Worm (Caenorhabditis elegans) whole organism, L1 larva: ENCODE measurements around the gene C45G9.4.
"Not testable (repeated sequence)": the region's sequence is repeated elsewhere in the genome, so short reads cannot be mapped to it uniquely, and the experiment has no call there.

ENCODE experiments used
- C04F5.9 ChIP-seq: sonication (generic microtip); optimal IDR thresholded peaks from 2 replicates; lab custom pipeline; 2016; ENCODE audit warnings: missing genetic modification characterization, missing compliant biosample characterization
- C16A3.4 ChIP-seq: fragments of 150-350 bp; optimal IDR thresholded peaks from 2 replicates; lab custom pipeline; 2014; ENCODE audit warnings: missing biosample characterization, missing genetic modification characterization
- C34B4.2 ChIP-seq: sonication (generic microtip); optimal IDR thresholded peaks from 2 replicates; lab custom pipeline; 2017; ENCODE audit warnings: mild to moderate bottlenecking, missing genetic modification characterization, missing compliant biosample characterization
- F16B12.6 ChIP-seq: fragments of 150-350 bp; optimal IDR thresholded peaks from 2 replicates; lab custom pipeline; 2014; ENCODE audit warnings: missing biosample characterization, missing genetic modification characterization
- Y116A8C.19 ChIP-seq: sonication (generic microtip); optimal IDR thresholded peaks from 2 replicates; lab custom pipeline; 2016; ENCODE audit warnings: missing compliant biosample characterization, missing genetic modification characterization, borderline replicate concordance
- aha-1 ChIP-seq: fragments of 150-350 bp; optimal IDR thresholded peaks from 2 replicates; lab custom pipeline; 2014; ENCODE audit warnings: missing biosample characterization, missing genetic modification characterization
- alr-1 ChIP-seq: fragments of 200-800 bp; sonication (Bioruptor generic); optimal IDR thresholded peaks from 2 replicates; lab custom pipeline; 2018; ENCODE audit warnings: borderline replicate concordance, mild to moderate bottlenecking, missing genetic modification characterization, missing compliant biosample characterization
- aly-2 ChIP-seq: fragments of 150-350 bp; optimal IDR thresholded peaks from 2 replicates; lab custom pipeline; 2014; ENCODE audit warnings: missing biosample characterization, missing genetic modification characterization
- blmp-1 ChIP-seq: fragments of 150-350 bp; optimal IDR thresholded peaks from 2 replicates; lab custom pipeline; 2014; ENCODE audit warnings: missing biosample characterization, missing genetic modification characterization
- ceh-88 ChIP-seq: fragments of 200-800 bp; sonication (Bioruptor generic); IDR thresholded peaks from 2 replicates; pipeline ENCODE4 v1.3.6; 2022; ENCODE audit warnings: missing genetic modification characterization, missing compliant biosample characterization
- ceh-90 ChIP-seq: sonication (generic microtip); optimal IDR thresholded peaks from 2 replicates; lab custom pipeline; 2016; ENCODE audit warnings: missing genetic modification characterization, missing compliant biosample characterization
- dsc-1 ChIP-seq: sonication (generic microtip); optimal IDR thresholded peaks from 2 replicates; lab custom pipeline; 2016; ENCODE audit warnings: mild to moderate bottlenecking, missing genetic modification characterization, missing compliant biosample characterization
- efl-1 ChIP-seq, 4 experiments: fragments of 150-350 bp; optimal IDR thresholded peaks in 3 of 4; peaks in 1 of 4; 1 replicate in 1 of 4; 2 replicates in 3 of 4; lab custom pipeline; 2014; ENCODE audit warnings: missing biosample characterization in 2 of 4, missing genetic modification characterization in 2 of 4, missing genetic modification reagents in 2 of 4
- efl-3 ChIP-seq: fragments of 200-800 bp; sonication (Bioruptor generic); optimal IDR thresholded peaks from 2 replicates; lab custom pipeline; 2018; ENCODE audit warnings: mild to moderate bottlenecking, missing genetic modification characterization, missing compliant biosample characterization
- egl-13 ChIP-seq: sonication (generic microtip); optimal IDR thresholded peaks from 2 replicates; lab custom pipeline; 2016; ENCODE audit warnings: missing genotype, missing genetic modification reagents, missing genetic modification characterization, missing compliant biosample characterization
- elt-3 ChIP-seq, 6 experiments: fragments of 150-350 bp in 1 of 6; sonication (generic microtip); optimal IDR thresholded peaks; 2 replicates each; lab custom pipeline; 2017 to 2018; ENCODE audit warnings: missing biosample characterization in 6 of 6, missing genetic modification characterization in 6 of 6, inconsistent platforms in 1 of 6
- fkh-10 ChIP-seq: sonication (generic microtip); optimal IDR thresholded peaks from 2 replicates; lab custom pipeline; 2017; ENCODE audit warnings: missing biosample characterization, missing genetic modification reagents, missing genetic modification characterization
- fos-1 ChIP-seq: fragments of 150-350 bp; optimal IDR thresholded peaks from 2 replicates; lab custom pipeline; 2014; ENCODE audit warnings: missing biosample characterization, missing genetic modification characterization
- hlh-4 ChIP-seq: sonication (generic microtip); optimal IDR thresholded peaks from 2 replicates; lab custom pipeline; 2016; ENCODE audit warnings: mild to moderate bottlenecking, missing genetic modification characterization, missing compliant biosample characterization
- hpl-2 ChIP-seq: fragments of 150-350 bp; optimal IDR thresholded peaks from 2 replicates; lab custom pipeline; 2014; ENCODE audit warnings: missing biosample characterization, missing genetic modification reagents, missing genetic modification characterization
- irx-1 ChIP-seq: sonication (generic microtip); optimal IDR thresholded peaks from 2 replicates; lab custom pipeline; 2016; ENCODE audit warnings: missing genetic modification characterization, missing compliant biosample characterization
- jun-1 ChIP-seq: fragments of 150-350 bp; optimal IDR thresholded peaks from 2 replicates; lab custom pipeline; 2014; ENCODE audit warnings: missing biosample characterization, missing genetic modification reagents, missing genetic modification characterization
- lin-13 ChIP-seq: fragments of 150-350 bp; optimal IDR thresholded peaks from 2 replicates; lab custom pipeline; 2014; ENCODE audit warnings: missing biosample characterization, missing genetic modification reagents, missing genetic modification characterization
- lin-35 ChIP-seq, 2 experiments: fragments of 150-350 bp; optimal IDR thresholded peaks; 2 replicates each; lab custom pipeline; 2014; ENCODE audit warnings: missing biosample characterization in 2 of 2, missing genetic modification characterization in 2 of 2, missing genetic modification reagents in 2 of 2
- lir-3 ChIP-seq: sonication (generic microtip); optimal IDR thresholded peaks from 2 replicates; lab custom pipeline; 2016; ENCODE audit warnings: mild to moderate bottlenecking, missing genetic modification characterization, moderate library complexity, missing compliant biosample characterization; ENCODE audit not compliant: poor library complexity
- lsy-2 ChIP-seq, 2 experiments: fragments of 150-350 bp; optimal IDR thresholded peaks; 2 replicates each; lab custom pipeline; 2014; ENCODE audit warnings: missing biosample characterization in 2 of 2, missing genetic modification characterization in 2 of 2
- mab-9 ChIP-seq: fragments of 200-800 bp; sonication (Bioruptor generic); IDR thresholded peaks from 2 replicates; pipeline ENCODE4 v1.3.6; 2022; ENCODE audit warnings: missing genetic modification reagents, missing genetic modification characterization, missing compliant biosample characterization
- mef-2 ChIP-seq: fragments of 150-350 bp; optimal IDR thresholded peaks from 2 replicates; lab custom pipeline; 2014; ENCODE audit warnings: missing biosample characterization, missing genetic modification characterization
- mep-1 ChIP-seq: fragments of 150-350 bp; optimal IDR thresholded peaks from 2 replicates; lab custom pipeline; 2014; ENCODE audit warnings: missing biosample characterization, missing genetic modification characterization
- nhr-12 ChIP-seq: sonication (generic microtip); optimal IDR thresholded peaks from 2 replicates; lab custom pipeline; 2017; ENCODE audit warnings: missing biosample characterization, missing genetic modification characterization
- nhr-20 ChIP-seq: sonication (generic microtip); optimal IDR thresholded peaks from 2 replicates; lab custom pipeline; 2016; ENCODE audit warnings: mild to moderate bottlenecking, missing genetic modification characterization, missing compliant biosample characterization
- nhr-237 ChIP-seq: fragments of 150-350 bp; optimal IDR thresholded peaks from 2 replicates; lab custom pipeline; 2014; ENCODE audit warnings: missing biosample characterization, missing genetic modification characterization
- nhr-71 ChIP-seq: sonication (generic microtip); optimal IDR thresholded peaks from 2 replicates; lab custom pipeline; 2016; ENCODE audit warnings: mild to moderate bottlenecking, missing genetic modification characterization, moderate library complexity, missing compliant biosample characterization
- nhr-76 ChIP-seq: sonication (generic microtip); optimal IDR thresholded peaks from 2 replicates; lab custom pipeline; 2017; ENCODE audit warnings: missing biosample characterization, missing genetic modification characterization
- nhr-77 ChIP-seq: fragments of 150-350 bp; optimal IDR thresholded peaks from 2 replicates; lab custom pipeline; 2014; ENCODE audit warnings: missing biosample characterization, missing genetic modification characterization
- nhr-90 ChIP-seq: sonication (generic microtip); optimal IDR thresholded peaks from 2 replicates; lab custom pipeline; 2016; ENCODE audit warnings: mild to moderate bottlenecking, missing genetic modification characterization, missing compliant biosample characterization; ENCODE audit not compliant: poor library complexity
- pqm-1 ChIP-seq: sonication (generic microtip); optimal IDR thresholded peaks from 3 replicates; lab custom pipeline; 2017; ENCODE audit warnings: missing biosample characterization, missing genetic modification characterization
- rnt-1 ChIP-seq: sonication (generic microtip); optimal IDR thresholded peaks from 2 replicates; lab custom pipeline; 2016; ENCODE audit warnings: mild to moderate bottlenecking, missing genetic modification characterization, moderate library complexity, missing compliant biosample characterization
- skn-1 ChIP-seq: fragments of 150-350 bp; optimal IDR thresholded peaks from 2 replicates; lab custom pipeline; 2014; ENCODE audit warnings: missing biosample characterization, missing genetic modification characterization
- snu-23 ChIP-seq: sonication (generic microtip); optimal IDR thresholded peaks from 2 replicates; lab custom pipeline; 2016; ENCODE audit warnings: missing genetic modification characterization, missing compliant biosample characterization
- sup-37 ChIP-seq: fragments of 200-800 bp; sonication (Bioruptor generic); optimal IDR thresholded peaks from 2 replicates; lab custom pipeline; 2018; ENCODE audit warnings: mild to moderate bottlenecking, missing genetic modification characterization, missing compliant biosample characterization
- tbx-2 ChIP-seq: sonication (generic microtip); optimal IDR thresholded peaks from 2 replicates; lab custom pipeline; 2016; ENCODE audit warnings: missing genetic modification characterization, missing compliant biosample characterization
- tlp-1 ChIP-seq: fragments of 150-350 bp; optimal IDR thresholded peaks from 2 replicates; lab custom pipeline; 2014; ENCODE audit warnings: missing biosample characterization, missing genetic modification characterization
- unc-62 ChIP-seq: fragments of 150-350 bp; optimal IDR thresholded peaks from 2 replicates; lab custom pipeline; 2014; ENCODE audit warnings: missing biosample characterization, missing genetic modification reagents, missing genetic modification characterization
- unc-98 ChIP-seq: fragments of 200-800 bp; sonication (Bioruptor generic); IDR thresholded peaks from 2 replicates; pipeline ENCODE4 v1.3.6; 2022; ENCODE audit warnings: missing genetic modification characterization, missing compliant biosample characterization
- vab-15 ChIP-seq: sonication (generic microtip); optimal IDR thresholded peaks from 2 replicates; lab custom pipeline; 2017; ENCODE audit warnings: missing genotype, mild to moderate bottlenecking, missing genetic modification characterization, missing compliant biosample characterization
- xbp-1 ChIP-seq: sonication (generic microtip); optimal IDR thresholded peaks from 2 replicates; lab custom pipeline; 2016; ENCODE audit warnings: missing genetic modification characterization, missing compliant biosample characterization
- zag-1 ChIP-seq: fragments of 150-350 bp; optimal IDR thresholded peaks from 2 replicates; lab custom pipeline; 2014; ENCODE audit warnings: missing biosample characterization, missing genetic modification characterization
- ztf-11 ChIP-seq, 2 experiments: sonication (generic microtip); optimal IDR thresholded peaks; 2 replicates each; lab custom pipeline; 2016 to 2017; ENCODE audit warnings: missing genetic modification characterization in 2 of 2, missing biosample characterization in 1 of 2, missing compliant biosample characterization in 1 of 2

C45G9.4 gene

DNA sequence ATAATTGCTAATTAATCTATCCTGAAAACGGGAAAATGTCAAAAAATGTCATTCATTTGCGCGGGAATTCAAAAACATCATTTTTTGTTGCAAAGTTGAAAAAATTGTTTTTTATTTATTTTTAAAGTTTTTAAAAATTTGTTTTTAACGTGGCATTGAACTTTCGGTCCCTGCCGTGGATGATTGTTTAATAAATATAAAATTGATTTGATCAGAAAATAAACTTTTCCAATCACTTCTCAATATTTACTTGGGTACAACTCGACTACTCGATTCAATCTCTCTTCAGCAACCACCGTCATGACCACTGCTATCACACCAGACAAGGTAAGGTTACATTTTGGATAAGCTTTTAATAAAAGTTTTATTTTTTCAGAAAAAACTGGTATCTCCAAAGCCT, at the start of gene C45G9.4:
C45G9.4 (plus strand) TSS at position 301 of the 400 bp plus-strand sequence.
- TF ChIP-seq fkh-10 (GFP tag; lab: Kevin White, UChicago); dsc-1 (tag; lab: Kevin White, UChicago); efl-1 (optimal IDR thresholded peaks at IDR 0.05; lab: Kevin White, UChicago); efl-1 (GFP tag; optimal IDR thresholded peaks at IDR 0.05 in 1 of 2; lab: Kevin White, UChicago): not testable (repeated sequence)

DNA sequence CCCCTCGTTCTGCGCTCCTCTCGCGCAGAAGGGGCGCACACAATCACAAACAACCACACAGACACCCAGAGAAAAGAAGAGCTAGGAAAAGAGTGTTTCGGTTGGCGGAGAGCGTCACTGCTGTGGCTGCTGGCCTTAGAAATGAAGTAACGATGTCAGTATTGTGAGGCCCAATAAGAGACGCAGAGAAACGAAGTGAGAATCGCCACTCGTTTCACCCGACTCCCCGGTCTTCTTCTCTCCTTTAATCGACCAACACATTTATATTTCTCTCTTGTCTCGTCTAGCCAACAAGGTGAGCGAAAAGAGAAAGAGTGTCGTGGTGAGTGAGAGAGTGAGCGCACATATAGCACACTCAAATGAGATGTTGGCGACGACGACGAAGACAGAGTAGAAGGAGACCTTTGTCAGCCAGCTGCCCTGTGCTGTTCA, 48.6 kb upstream of the C45G9.4 start:
- peak; percentile 96 for TF ChIP-seq snu-23 (GFP tag; lab: Kevin White, UChicago)
- peak; percentile 71 for TF ChIP-seq lir-3 (tag; lab: Kevin White, UChicago)
- peak; percentile 94 for TF ChIP-seq nhr-71
- no peak for TF ChIP-seq unc-98 (GFP tag; lab: Robert Waterston, UW)
- TF ChIP-seq C16A3.4 (tag; lab: Kevin White, UChicago): peak; percentile 80
- peak; percentile 81 to 82 for TF ChIP-seq efl-1 (optimal IDR thresholded peaks at IDR 0.05; lab: Kevin White, UChicago)
- peak; percentile 54 to 95 for TF ChIP-seq efl-1 (GFP tag; optimal IDR thresholded peaks at IDR 0.05 in 1 of 2; lab: Kevin White, UChicago)
- no peak for TF ChIP-seq hpl-2 (GFP tag; lab: Kevin White, UChicago)
- no peak for TF ChIP-seq nhr-12 (tag; lab: Kevin White, UChicago)
- peak; percentile 22 for TF ChIP-seq vab-15 (tag; lab: Kevin White, UChicago)
- TF ChIP-seq irx-1 (tag; lab: Kevin White, UChicago): peak; percentile 59
- TF ChIP-seq hlh-4: no peak
- no peak for TF ChIP-seq C34B4.2 (tag; lab: Kevin White, UChicago)
- TF ChIP-seq ztf-11 (tag; optimal IDR thresholded peaks at IDR 0.05; lab: Kevin White, UChicago): peak in 1 of 2 experiments; percentile 81
- no peak for TF ChIP-seq efl-3 (GFP tag; lab: Kevin White, UChicago)
- peak; percentile 73 for TF ChIP-seq mef-2 (tag; lab: Kevin White, UChicago)
- TF ChIP-seq elt-3 (tag; optimal IDR thresholded peaks at IDR 0.05; lab: Kevin White, UChicago): peak in 3 of 6 experiments; percentile 41 to 64 (median 54)
- peak; percentile 92 for TF ChIP-seq fkh-10 (GFP tag; lab: Kevin White, UChicago)
- TF ChIP-seq lsy-2 (tag; optimal IDR thresholded peaks at IDR 0.05; lab: Kevin White, UChicago): peak; percentile 83 to 91
- TF ChIP-seq unc-62 (GFP tag; lab: Kevin White, UChicago): no peak
- no peak for TF ChIP-seq tlp-1 (tag; lab: Kevin White, UChicago)
- TF ChIP-seq jun-1 (tag; lab: Kevin White, UChicago): peak; percentile 85
- TF ChIP-seq alr-1 (tag; lab: Kevin White, UChicago): no peak
- peak; percentile 82 for TF ChIP-seq lin-13 (GFP tag; lab: Kevin White, UChicago)
- peak; percentile 88 for TF ChIP-seq blmp-1
- peak; percentile 92 for TF ChIP-seq nhr-77 (tag; lab: Kevin White, UChicago)
- TF ChIP-seq ceh-90: no peak
- peak; percentile 71 for TF ChIP-seq rnt-1
- peak; percentile 55; the same call in 1 of the 2 replicates for TF ChIP-seq ceh-88 (GFP tag; lab: Robert Waterston, UW)
- TF ChIP-seq nhr-20 (tag; lab: Kevin White, UChicago): peak; percentile 86
- TF ChIP-seq zag-1 (tag; lab: Kevin White, UChicago): peak; percentile 77
- TF ChIP-seq egl-13 (tag; lab: Kevin White, UChicago): peak; percentile 75
- TF ChIP-seq tbx-2 (tag; lab: Kevin White, UChicago): peak; percentile 96
- peak; percentile 71 to 83 for TF ChIP-seq lin-35 (GFP tag; optimal IDR thresholded peaks at IDR 0.05; lab: Kevin White, UChicago)
- peak; percentile 85 for TF ChIP-seq xbp-1 (tag; lab: Kevin White, UChicago)
- peak; percentile 86 for TF ChIP-seq aly-2
- TF ChIP-seq Y116A8C.19: no peak
- peak; percentile 32 for TF ChIP-seq sup-37
- TF ChIP-seq aha-1 (tag; lab: Kevin White, UChicago): no peak
- TF ChIP-seq pqm-1 (tag; lab: Kevin White, UChicago): no peak
- no peak; the same call in 1 of the 2 replicates for TF ChIP-seq mab-9
- peak; percentile 73 for TF ChIP-seq dsc-1 (tag; lab: Kevin White, UChicago)
- no peak for TF ChIP-seq nhr-76 (tag; lab: Kevin White, UChicago)
- TF ChIP-seq skn-1: peak; percentile 86
- TF ChIP-seq nhr-237 (tag; lab: Kevin White, UChicago): peak; percentile 74
- peak; percentile 13 for TF ChIP-seq F16B12.6 (tag; lab: Kevin White, UChicago)
- peak; percentile 24 for TF ChIP-seq C04F5.9 (tag; lab: Kevin White, UChicago)
- TF ChIP-seq fos-1 (tag; lab: Kevin White, UChicago): peak; percentile 88
- TF ChIP-seq mep-1 (tag; lab: Kevin White, UChicago): peak; percentile 97
- TF ChIP-seq nhr-90 (tag; lab: Kevin White, UChicago): peak; percentile 75
